Worm (Caenorhabditis elegans) whole organism, young adult: ENCODE results near the gene tcc-1.

ENCODE experiments used
- B0019.2 ChIP-seq: fragments of 200-800 bp; sonication (Bioruptor generic); conservative IDR thresholded peaks from 2 replicates; pipeline ENCODE4 v1.3.6; 2022; ENCODE audit warnings: missing genetic modification reagents, missing genetic modification characterization, missing compliant biosample characterization
- B0035.1 ChIP-seq: sonication (generic microtip); optimal IDR thresholded peaks from 2 replicates; lab custom pipeline; 2016; ENCODE audit warnings: missing genetic modification characterization, mild to moderate bottlenecking, missing compliant biosample characterization, missing genotype, missing genetic modification reagents
- B0261.1 ChIP-seq: sonication (generic microtip); optimal IDR thresholded peaks from 2 replicates; lab custom pipeline; 2016; ENCODE audit warnings: mild to moderate bottlenecking, missing genetic modification characterization, moderate library complexity, missing compliant biosample characterization
- B0336.3 ChIP-seq: fragments of 200-800 bp; sonication (Bioruptor generic); IDR thresholded peaks from 2 replicates; pipeline ENCODE4 v1.3.6; 2022; ENCODE audit warnings: missing genetic modification characterization, missing compliant biosample characterization
- F22D6.2 ChIP-seq: sonication (generic microtip); optimal IDR thresholded peaks from 2 replicates; lab custom pipeline; 2016; ENCODE audit warnings: mild to moderate bottlenecking, missing genetic modification characterization, missing compliant biosample characterization
- F23B12.7 ChIP-seq: sonication (generic microtip); optimal IDR thresholded peaks from 2 replicates; lab custom pipeline; 2017; ENCODE audit warnings: missing genetic modification characterization, mild to moderate bottlenecking, missing compliant biosample characterization, antibody characterized with exemption, moderate library complexity; ENCODE audit not compliant: insufficient read depth
- F33H1.4 ChIP-seq: fragments of 200-800 bp; sonication (Bioruptor generic); IDR thresholded peaks from 2 replicates; pipeline ENCODE4 v1.3.6; 2022; ENCODE audit warnings: missing genetic modification reagents, missing genetic modification characterization, missing compliant biosample characterization
- F37B4.10 ChIP-seq: fragments of 200-800 bp; sonication (Bioruptor generic); IDR thresholded peaks from 2 replicates; pipeline ENCODE4 v1.3.6; 2022; ENCODE audit warnings: missing genetic modification characterization, missing compliant biosample characterization
- F57A8.1 ChIP-seq: fragments of 200-800 bp; sonication (Bioruptor generic); optimal IDR thresholded peaks from 2 replicates; lab custom pipeline; 2018; ENCODE audit warnings: mild to moderate bottlenecking, missing genetic modification characterization, moderate library complexity, missing compliant biosample characterization
- K11D2.4 ChIP-seq: fragments of 200-800 bp; sonication (Bioruptor generic); IDR thresholded peaks from 2 replicates; pipeline ENCODE4 v1.3.6; 2022; ENCODE audit warnings: missing genetic modification reagents, missing genetic modification characterization, missing compliant biosample characterization
- Y53F4B.3 ChIP-seq: fragments of 200-800 bp; sonication (Bioruptor generic); IDR thresholded peaks from 2 replicates; pipeline ENCODE4 v1.3.6; 2022; ENCODE audit warnings: missing genetic modification reagents, missing genetic modification characterization, missing compliant biosample characterization
- Y95B8A.8 ChIP-seq: fragments of 200-800 bp; sonication (Bioruptor generic); IDR thresholded peaks from 2 replicates; pipeline ENCODE4 v1.3.6; 2022; ENCODE audit warnings: missing genetic modification reagents, missing genetic modification characterization, missing compliant biosample characterization
- ama-1 ChIP-seq, 3 experiments: fragments of 150-350 bp in 1 of 3; sonication (generic microtip) in 2 of 3; optimal IDR thresholded peaks; 2 replicates each; lab custom pipeline; 2014 to 2018; ENCODE audit warnings: missing biosample characterization in 2 of 3, missing genetic modification characterization in 2 of 3, missing genetic modification reagents in 2 of 3
- athp-1 ChIP-seq: sonication (generic microtip); optimal IDR thresholded peaks from 2 replicates; lab custom pipeline; 2017; ENCODE audit warnings: mild to moderate bottlenecking, missing genetic modification characterization, missing compliant biosample characterization
- attf-5 ChIP-seq: fragments of 200-800 bp; sonication (Bioruptor generic); optimal IDR thresholded peaks from 2 replicates; lab custom pipeline; 2018; ENCODE audit warnings: mild to moderate bottlenecking, missing genetic modification characterization, missing compliant biosample characterization
- bed-2 ChIP-seq: fragments of 200-800 bp; sonication (Bioruptor generic); IDR thresholded peaks from 2 replicates; pipeline ENCODE4 v1.3.6; 2022; ENCODE audit warnings: missing genetic modification reagents, missing genetic modification characterization, missing compliant biosample characterization
- ccch-3 ChIP-seq: fragments of 200-800 bp; sonication (Bioruptor generic); optimal IDR thresholded peaks from 2 replicates; lab custom pipeline; 2018; ENCODE audit warnings: mild to moderate bottlenecking, missing genetic modification characterization, missing compliant biosample characterization
- cebp-1 ChIP-seq, 2 experiments: fragments of 200-800 bp in 1 of 2; sonication (Bioruptor generic) in 1 of 2; sonication (generic microtip) in 1 of 2; IDR thresholded peaks in 1 of 2; optimal IDR thresholded peaks in 1 of 2; 2 replicates each; pipeline versions ENCODE4 v1.3.6 to Lab custom; 2017 to 2022; ENCODE audit warnings: missing compliant biosample characterization in 2 of 2, missing genetic modification characterization in 2 of 2, mild to moderate bottlenecking in 1 of 2, missing genetic modification reagents in 1 of 2, moderate library complexity in 1 of 2
- ceh-100 ChIP-seq: fragments of 200-800 bp; sonication (Bioruptor generic); IDR thresholded peaks from 2 replicates; pipeline ENCODE4 v1.3.6; 2022; ENCODE audit warnings: missing genetic modification reagents, missing genetic modification characterization, missing compliant biosample characterization
- ceh-58 ChIP-seq: fragments of 200-800 bp; sonication (Bioruptor generic); IDR thresholded peaks from 2 replicates; pipeline ENCODE4 v1.3.6; 2022; ENCODE audit warnings: missing genetic modification characterization, missing compliant biosample characterization
- ceh-79 ChIP-seq: sonication (generic microtip); optimal IDR thresholded peaks from 2 replicates; lab custom pipeline; 2017; ENCODE audit warnings: mild to moderate bottlenecking, missing genetic modification characterization, missing compliant biosample characterization
- ceh-91 ChIP-seq: fragments of 200-800 bp; sonication (Bioruptor generic); IDR thresholded peaks from 2 replicates; pipeline ENCODE4 v1.3.6; 2022; ENCODE audit warnings: missing genetic modification reagents, missing genetic modification characterization, missing compliant biosample characterization
- efl-1 ChIP-seq: fragments of 150-350 bp; optimal IDR thresholded peaks from 2 replicates; lab custom pipeline; 2014; ENCODE audit warnings: missing biosample characterization, missing genetic modification reagents, missing genetic modification characterization
- egl-44 ChIP-seq: fragments of 200-800 bp; sonication (Bioruptor generic); IDR thresholded peaks from 2 replicates; pipeline ENCODE4 v1.3.6; 2022; ENCODE audit warnings: missing genetic modification reagents, missing genetic modification characterization, missing compliant biosample characterization
- egrh-3 ChIP-seq: fragments of 200-800 bp; sonication (Bioruptor generic); IDR thresholded peaks from 2 replicates; pipeline ENCODE4 v1.3.6; 2022; ENCODE audit warnings: missing genetic modification reagents, missing genetic modification characterization, missing compliant biosample characterization
- him-1 ChIP-seq: sonication (generic microtip); optimal IDR thresholded peaks from 2 replicates; lab custom pipeline; 2016; ENCODE audit warnings: missing genotype, missing genetic modification reagents, missing genetic modification characterization, missing compliant biosample characterization
- hlh-12 ChIP-seq: sonication (generic microtip); optimal IDR thresholded peaks from 2 replicates; lab custom pipeline; 2016; ENCODE audit warnings: missing genetic modification characterization, missing compliant biosample characterization
- hmg-1.2 ChIP-seq: fragments of 200-800 bp; sonication (Bioruptor generic); IDR thresholded peaks from 2 replicates; pipeline ENCODE4 v1.3.6; 2022; ENCODE audit warnings: missing genetic modification reagents, missing genetic modification characterization, missing compliant biosample characterization
- let-607 ChIP-seq, 2 experiments: fragments of 200-800 bp in 1 of 2; sonication (Bioruptor generic) in 1 of 2; sonication (generic microtip) in 1 of 2; optimal IDR thresholded peaks; 2 replicates each; lab custom pipeline; 2016 to 2018; ENCODE audit warnings: mild to moderate bottlenecking in 2 of 2, missing compliant biosample characterization in 2 of 2, missing genetic modification characterization in 2 of 2, moderate library complexity in 2 of 2, missing genotype in 1 of 2
- lin-35 ChIP-seq, 3 experiments: fragments of 150-350 bp in 2 of 3; sonication (generic microtip) in 1 of 3; optimal IDR thresholded peaks; 2 replicates each; lab custom pipeline; 2014 to 2018; ENCODE audit warnings: missing biosample characterization in 3 of 3, missing genetic modification characterization in 3 of 3, missing genetic modification reagents in 3 of 3
- lir-1 ChIP-seq: fragments of 200-800 bp; sonication (Bioruptor generic); conservative IDR thresholded peaks from 2 replicates; pipeline ENCODE4 v1.3.6; 2022; ENCODE audit warnings: missing genetic modification reagents, missing genetic modification characterization, missing compliant biosample characterization
- nfya-1 ChIP-seq: sonication (generic microtip); optimal IDR thresholded peaks from 2 replicates; lab custom pipeline; 2017; ENCODE audit warnings: antibody characterized with exemption, missing compliant biosample characterization, missing genetic modification characterization, borderline replicate concordance; ENCODE audit not compliant: insufficient read depth
- nfya-2 ChIP-seq: fragments of 200-800 bp; sonication (Bioruptor generic); IDR thresholded peaks from 2 replicates; pipeline ENCODE4 v1.3.6; 2022; ENCODE audit warnings: missing genetic modification reagents, missing genetic modification characterization, missing compliant biosample characterization
- nhr-120 ChIP-seq: fragments of 200-800 bp; sonication (Bioruptor generic); IDR thresholded peaks from 2 replicates; pipeline ENCODE4 v1.3.6; 2022; ENCODE audit warnings: missing genetic modification characterization, missing compliant biosample characterization
- nhr-27 ChIP-seq: fragments of 200-800 bp; sonication (Bioruptor generic); optimal IDR thresholded peaks from 2 replicates; lab custom pipeline; 2018; ENCODE audit warnings: mild to moderate bottlenecking, missing genetic modification characterization, moderate library complexity, missing compliant biosample characterization
- nhr-90 ChIP-seq: sonication (generic microtip); optimal IDR thresholded peaks from 2 replicates; lab custom pipeline; 2016; ENCODE audit warnings: missing genotype, mild to moderate bottlenecking, missing genetic modification characterization, missing compliant biosample characterization
- pbrm-1 ChIP-seq: fragments of 200-800 bp; sonication (Bioruptor generic); IDR thresholded peaks from 2 replicates; pipeline ENCODE4 v1.3.6; 2022; ENCODE audit warnings: missing genetic modification reagents, missing genetic modification characterization, missing compliant biosample characterization
- rec-8 ChIP-seq, 2 experiments: sonication (generic microtip); optimal IDR thresholded peaks; 2 replicates each; lab custom pipeline; 2016; ENCODE audit warnings: mild to moderate bottlenecking in 2 of 2, missing genetic modification characterization in 2 of 2, missing genetic modification reagents in 2 of 2, missing genotype in 2 of 2, missing biosample characterization in 1 of 2, missing compliant biosample characterization in 1 of 2, moderate library complexity in 1 of 2
- sea-2 ChIP-seq: fragments of 200-800 bp; sonication (Bioruptor generic); IDR thresholded peaks from 2 replicates; pipeline ENCODE4 v1.3.6; 2022; ENCODE audit warnings: missing genetic modification characterization, missing compliant biosample characterization
- snpc-1.1 ChIP-seq: sonication (generic microtip); optimal IDR thresholded peaks from 2 replicates; lab custom pipeline; 2017; ENCODE audit warnings: missing genetic modification characterization, mild to moderate bottlenecking, missing compliant biosample characterization, antibody characterized with exemption, moderate library complexity, missing genotype, missing genetic modification reagents; ENCODE audit not compliant: insufficient read depth
- snpc-1.3 ChIP-seq: sonication (generic microtip); optimal IDR thresholded peaks from 2 replicates; lab custom pipeline; 2017; ENCODE audit warnings: missing genetic modification characterization, mild to moderate bottlenecking, missing compliant biosample characterization, antibody characterized with exemption, moderate library complexity, missing genotype, missing genetic modification reagents; ENCODE audit not compliant: insufficient read depth
- snpc-3.4 ChIP-seq: sonication (generic microtip); optimal IDR thresholded peaks from 2 replicates; lab custom pipeline; 2017; ENCODE audit warnings: missing genetic modification characterization, mild to moderate bottlenecking, missing compliant biosample characterization, antibody characterized with exemption, moderate library complexity, missing genotype, missing genetic modification reagents
- tbp1 ChIP-seq: fragments of 200-800 bp; sonication (Bioruptor generic); optimal IDR thresholded peaks from 2 replicates; lab custom pipeline; 2018; ENCODE audit warnings: mild to moderate bottlenecking, missing genetic modification characterization, missing compliant biosample characterization
- tbx-9 ChIP-seq: sonication (generic microtip); optimal IDR thresholded peaks from 2 replicates; lab custom pipeline; 2016; ENCODE audit warnings: borderline replicate concordance, missing genetic modification characterization, inconsistent platforms, missing compliant biosample characterization
- unc-130 ChIP-seq: sonication (generic microtip); optimal IDR thresholded peaks from 2 replicates; lab custom pipeline; 2016; ENCODE audit warnings: missing genetic modification reagents, missing genetic modification characterization, missing compliant biosample characterization
- ztf-25 ChIP-seq: fragments of 200-800 bp; sonication (Bioruptor generic); IDR thresholded peaks from 2 replicates; pipeline ENCODE4 v1.3.6; 2022; ENCODE audit warnings: missing genetic modification reagents, missing genetic modification characterization, missing compliant biosample characterization
- ztf-28 ChIP-seq: fragments of 200-800 bp; sonication (Bioruptor generic); IDR thresholded peaks from 2 replicates; pipeline ENCODE4 v1.3.6; 2022; ENCODE audit warnings: missing genetic modification reagents, missing genetic modification characterization, missing compliant biosample characterization

The tcc-1 gene

DNA sequence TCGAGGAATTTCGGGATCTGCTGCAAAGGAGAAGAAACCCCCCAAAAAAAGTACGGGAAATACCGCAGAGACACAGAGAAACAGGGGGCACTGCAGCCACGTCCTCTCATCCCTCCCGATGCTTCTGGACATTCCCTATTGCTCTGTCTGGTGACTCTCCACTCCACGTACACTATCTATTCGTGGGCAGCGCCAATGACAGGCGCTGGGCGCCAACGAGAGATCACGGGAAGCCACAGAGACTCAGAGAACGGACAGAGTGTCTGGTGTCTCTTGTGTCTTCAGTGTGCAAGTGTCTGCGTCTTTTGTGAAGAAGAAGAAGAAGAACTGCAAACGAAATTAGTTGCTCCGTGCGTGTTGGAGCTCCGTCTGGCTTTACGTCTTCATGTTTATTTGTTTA lies 2.1 kb upstream of the tcc-1 start (continued):
- TF ChIP-seq B0019.2 = no peak
- no peak for TF ChIP-seq sea-2 (GFP tag; lab: Robert Waterston, UW)
- no peak for TF ChIP-seq B0261.1 (tag; lab: Kevin White, UChicago)
- TF ChIP-seq unc-130 (GFP tag; lab: Kevin White, UChicago) = no peak
- no peak for TF ChIP-seq bed-2 (GFP tag; lab: Robert Waterston, UW)
- TF ChIP-seq snpc-1.3 (tag; lab: Kevin White, UChicago) = no peak
- no peak for TF ChIP-seq hlh-12
- no peak for TF ChIP-seq Y53F4B.3 (GFP tag; lab: Robert Waterston, UW)
- peak; percentile 96 to 97 for TF ChIP-seq let-607 (tag; optimal IDR thresholded peaks at IDR 0.05; lab: Kevin White, UChicago)
- TF ChIP-seq ama-1 (optimal IDR thresholded peaks at IDR 0.05; lab: Kevin White, UChicago) = no peak
- TF ChIP-seq ama-1 (GFP tag; optimal IDR thresholded peaks at IDR 0.05; lab: Kevin White, UChicago) = no peak
- TF ChIP-seq nhr-120 (GFP tag; lab: Robert Waterston, UW) = no peak
- TF ChIP-seq K11D2.4 (GFP tag; lab: Robert Waterston, UW) = peak; percentile 70
- no peak for TF ChIP-seq tbx-9 (tag; lab: Kevin White, UChicago)
- no peak for TF ChIP-seq nhr-27 (tag; lab: Kevin White, UChicago)
- no peak for TF ChIP-seq athp-1 (tag; lab: Kevin White, UChicago)
- TF ChIP-seq nfya-2 (GFP tag; lab: Robert Waterston, UW) = no peak
- TF ChIP-seq efl-1 (GFP tag; lab: Kevin White, UChicago) = no peak
- TF ChIP-seq ztf-28 (GFP tag; lab: Robert Waterston, UW) = no peak
- no peak for TF ChIP-seq F57A8.1 (GFP tag; lab: Kevin White, UChicago)
- peak; percentile 44; the same call in 1 of the 2 replicates for TF ChIP-seq lir-1 (GFP tag; lab: Robert Waterston, UW)
- no peak for TF ChIP-seq rec-8 (tag; optimal IDR thresholded peaks at IDR 0.05; lab: Kevin White, UChicago)
- no peak for TF ChIP-seq ceh-91 (GFP tag; lab: Robert Waterston, UW)
- no peak for TF ChIP-seq ztf-25 (GFP tag; lab: Robert Waterston, UW)
- peak; percentile 56 for TF ChIP-seq tbp1 (GFP tag; lab: Kevin White, UChicago)
- no peak for TF ChIP-seq B0035.1 (tag; lab: Kevin White, UChicago)
- TF ChIP-seq hmg-1.2 (GFP tag; lab: Robert Waterston, UW) = peak; percentile 96
- TF ChIP-seq lin-35 (GFP tag; optimal IDR thresholded peaks at IDR 0.05; lab: Kevin White, UChicago) = peak in 1 of 3 experiments; percentile 66
- TF ChIP-seq F37B4.10 (GFP tag; lab: Robert Waterston, UW) = no peak
- TF ChIP-seq B0336.3 = peak; percentile 80
- TF ChIP-seq him-1 = no peak
- TF ChIP-seq attf-5 (GFP tag; lab: Kevin White, UChicago) = peak; percentile 78
- peak; percentile 33 for TF ChIP-seq egrh-3 (GFP tag; lab: Robert Waterston, UW)
- 0 out of 2 replicates have a peak, but pooled peaks have one; percentile 15 for TF ChIP-seq ceh-100 (GFP tag; lab: Robert Waterston, UW)
- no peak for TF ChIP-seq Y95B8A.8 (GFP tag; lab: Robert Waterston, UW)
- TF ChIP-seq cebp-1 (GFP tag; IDR thresholded peaks at IDR 0.05; lab: Robert Waterston, UW) = no peak
- TF ChIP-seq cebp-1 (tag; optimal IDR thresholded peaks at IDR 0.05; lab: Kevin White, UChicago) = peak; percentile 83
- no peak for TF ChIP-seq ccch-3 (GFP tag; lab: Kevin White, UChicago)
- TF ChIP-seq nhr-90 (tag; lab: Kevin White, UChicago) = no peak
- TF ChIP-seq F22D6.2 = no peak
- no peak for TF ChIP-seq nfya-1
- no peak for TF ChIP-seq snpc-1.1
- peak; percentile 78 for TF ChIP-seq pbrm-1 (GFP tag; lab: Robert Waterston, UW)
- no peak for TF ChIP-seq ceh-58 (GFP tag; lab: Robert Waterston, UW)
- TF ChIP-seq F23B12.7 (tag; lab: Kevin White, UChicago) = no peak
- TF ChIP-seq egl-44 = 0 out of 2 replicates have a peak, but pooled peaks have one; percentile 49
- TF ChIP-seq ceh-79 (tag; lab: Kevin White, UChicago) = no peak
- no peak for TF ChIP-seq snpc-3.4 (tag; lab: Kevin White, UChicago)
- TF ChIP-seq F33H1.4 = no peak
